Fruit fly (Drosophila melanogaster) whole organism, embryonic: Measurements from ENCODE around the gene CG16790.

Experiments used
- Atf6 ChIP-seq: fragments of 200-800 bp; sonication (Bioruptor generic); IDR thresholded peaks from 2 replicates; pipeline ENCODE4 v1.3.6; 2022; ENCODE audit warnings: missing biosample characterization, missing genetic modification characterization
- Blimp-1 ChIP-seq: fragments of 200-800 bp; sonication (Bioruptor generic); optimal IDR thresholded peaks from 3 replicates; lab custom pipeline; 2018; ENCODE audit warnings: missing biosample characterization, missing genetic modification characterization, mild to moderate bottlenecking, moderate library complexity, missing genetic modification reagents
- CG10366 ChIP-seq: fragments of 200-800 bp; sonication (Bioruptor generic); IDR thresholded peaks from 2 replicates; pipeline ENCODE4 v1.3.6; 2022; ENCODE audit warnings: missing biosample characterization, missing genetic modification characterization
- CG11695 ChIP-seq: fragments of 200-800 bp; sonication (Bioruptor generic); IDR thresholded peaks from 3 replicates; pipeline ENCODE4 v1.3.6; 2022; ENCODE audit warnings: missing biosample characterization, missing genetic modification characterization
- CG13287 ChIP-seq: fragments of 200-800 bp; sonication (Bioruptor generic); IDR thresholded peaks from 2 replicates; pipeline ENCODE4 v1.3.6; 2022; ENCODE audit warnings: missing biosample characterization, missing genetic modification characterization; ENCODE audit not compliant: partially characterized antibody
- CG14014 ChIP-seq: fragments of 200-800 bp; sonication (Bioruptor generic); IDR thresholded peaks from 2 replicates; pipeline ENCODE4 v1.3.6; 2022; ENCODE audit warnings: missing biosample characterization, missing genetic modification characterization
- CG15269 ChIP-seq: fragments of 200-800 bp; sonication (Bioruptor generic); optimal IDR thresholded peaks from 2 replicates; lab custom pipeline; 2018; ENCODE audit warnings: missing biosample characterization, mild to moderate bottlenecking, missing genetic modification characterization, moderate library complexity
- CG15601 ChIP-seq: fragments of 200-800 bp; sonication (Bioruptor generic); optimal IDR thresholded peaks from 3 replicates; lab custom pipeline; 2019; ENCODE audit warnings: missing biosample characterization, mild to moderate bottlenecking, missing genetic modification characterization, moderate library complexity
- CG15696 ChIP-seq: fragments of 200-800 bp; sonication (Bioruptor generic); optimal IDR thresholded peaks from 2 replicates; lab custom pipeline; 2019; ENCODE audit warnings: missing biosample characterization, mild to moderate bottlenecking, missing genetic modification characterization, moderate library complexity
- CG16779 ChIP-seq: fragments of 200-800 bp; sonication (Bioruptor generic); IDR thresholded peaks from 2 replicates; pipeline ENCODE4 v1.3.6; 2022; ENCODE audit warnings: missing biosample characterization, missing genetic modification characterization
- CG1832 ChIP-seq: fragments of 200-800 bp; sonication (Bioruptor generic); optimal IDR thresholded peaks from 2 replicates; lab custom pipeline; 2017; ENCODE audit warnings: missing biosample characterization, mild to moderate bottlenecking, missing genetic modification characterization, inconsistent platforms
- CG3281 ChIP-seq: fragments of 200-800 bp; sonication (Bioruptor generic); optimal IDR thresholded peaks from 3 replicates; lab custom pipeline; 2017; ENCODE audit warnings: missing biosample characterization, mild to moderate bottlenecking, missing genetic modification characterization
- CG3726 ChIP-seq: fragments of 200-800 bp; sonication (Bioruptor generic); IDR thresholded peaks from 3 replicates; pipeline ENCODE4, ENCODE4 v1.3.6; 2022; ENCODE audit warnings: missing biosample characterization, missing genetic modification characterization
- CG4360 ChIP-seq: fragments of 200-800 bp; sonication (Bioruptor generic); IDR thresholded peaks from 2 replicates; pipeline ENCODE4 v1.3.6; 2022; ENCODE audit warnings: missing biosample characterization, missing genetic modification characterization
- CG5180 ChIP-seq: fragments of 200-800 bp; sonication (Bioruptor generic); optimal IDR thresholded peaks from 3 replicates; lab custom pipeline; 2017; ENCODE audit warnings: missing biosample characterization, missing genetic modification characterization, mild to moderate bottlenecking, moderate library complexity, missing genetic modification reagents
- CG6854 ChIP-seq: fragments of 200-800 bp; sonication (Bioruptor generic); optimal IDR thresholded peaks from 3 replicates; lab custom pipeline; 2017; ENCODE audit warnings: missing biosample characterization, mild to moderate bottlenecking, missing genetic modification characterization
- CG7556 ChIP-seq: fragments of 200-800 bp; sonication (Bioruptor generic); optimal IDR thresholded peaks from 2 replicates; lab custom pipeline; 2017; ENCODE audit warnings: missing biosample characterization, mild to moderate bottlenecking, missing genetic modification characterization
- CG8281 ChIP-seq: fragments of 200-800 bp; sonication (Bioruptor generic); optimal IDR thresholded peaks from 2 replicates; lab custom pipeline; 2018; ENCODE audit warnings: missing biosample characterization, mild to moderate bottlenecking, missing genetic modification characterization, moderate library complexity
- CG9727 ChIP-seq: fragments of 200-800 bp; sonication (Bioruptor generic); optimal IDR thresholded peaks from 3 replicates; lab custom pipeline; 2017; ENCODE audit warnings: missing biosample characterization, mild to moderate bottlenecking, missing genetic modification characterization
- Chrac-16 ChIP-seq: fragments of 200-800 bp; sonication (Bioruptor generic); optimal IDR thresholded peaks from 3 replicates; lab custom pipeline; 2016; ENCODE audit warnings: missing biosample characterization, missing genetic modification characterization
- Dad ChIP-seq: fragments of 200-800 bp; sonication (Bioruptor generic); optimal IDR thresholded peaks from 3 replicates; lab custom pipeline; 2016; ENCODE audit warnings: missing biosample characterization, missing genetic modification characterization
- Deaf1 ChIP-seq: fragments of 200-800 bp; optimal IDR thresholded peaks from 3 replicates; lab custom pipeline; 2019; ENCODE audit warnings: missing biosample characterization, mild to moderate bottlenecking, missing genetic modification characterization, moderate library complexity
- Drgx ChIP-seq: fragments of 200-800 bp; sonication (Bioruptor generic); IDR thresholded peaks from 2 replicates; pipeline ENCODE4 v1.3.6; 2022; ENCODE audit warnings: missing biosample characterization, missing genetic modification characterization
- Fer1 ChIP-seq: fragments of 200-800 bp; sonication (Bioruptor generic); optimal IDR thresholded peaks from 2 replicates; lab custom pipeline; 2017; ENCODE audit warnings: missing biosample characterization, mild to moderate bottlenecking, missing genetic modification characterization
- Gsc ChIP-seq: fragments of 200-800 bp; sonication (Bioruptor generic); IDR thresholded peaks from 2 replicates; pipeline ENCODE4 v1.3.6; 2022; ENCODE audit warnings: missing biosample characterization, missing genetic modification characterization
- Meics ChIP-seq: fragments of 200-800 bp; sonication (Bioruptor generic); optimal IDR thresholded peaks from 2 replicates; lab custom pipeline; 2017; ENCODE audit warnings: missing biosample characterization, mild to moderate bottlenecking, missing genetic modification characterization
- Myb ChIP-seq: fragments of 200-800 bp; sonication (Bioruptor generic); optimal IDR thresholded peaks from 2 replicates; lab custom pipeline; 2016; ENCODE audit warnings: missing biosample characterization, missing genetic modification characterization
- Rfx ChIP-seq: fragments of 200-800 bp; sonication (Bioruptor generic); IDR thresholded peaks from 2 replicates; pipeline ENCODE4 v1.3.6; 2022; ENCODE audit warnings: missing biosample characterization, missing genetic modification characterization
- bbx ChIP-seq: fragments of 200-800 bp; sonication (Bioruptor generic); IDR thresholded peaks from 2 replicates; pipeline ENCODE4 v1.3.6; 2022; ENCODE audit warnings: missing biosample characterization, missing genetic modification characterization; ENCODE audit not compliant: partially characterized antibody
- bcd ChIP-seq: fragments of 200-800 bp; sonication (Bioruptor generic); optimal IDR thresholded peaks from 2 replicates; lab custom pipeline; 2017; ENCODE audit warnings: missing biosample characterization, mild to moderate bottlenecking, missing genetic modification characterization
- bsh ChIP-seq, 2 experiments: fragments of 200-800 bp; sonication (Bioruptor generic); optimal IDR thresholded peaks; 2 replicates each; lab custom pipeline; 2017 to 2018; ENCODE audit warnings: mild to moderate bottlenecking in 2 of 2, missing biosample characterization in 2 of 2, missing genetic modification characterization in 2 of 2, moderate library complexity in 1 of 2
- chif ChIP-seq, 2 experiments: fragments of 200-800 bp; sonication (Bioruptor generic); optimal IDR thresholded peaks; 3 replicates each; lab custom pipeline; 2016; ENCODE audit warnings: missing biosample characterization in 2 of 2, missing genetic modification characterization in 2 of 2
- chinmo ChIP-seq: fragments of 200-800 bp; sonication (Bioruptor generic); IDR thresholded peaks from 4 replicates; pipeline ENCODE4 v1.3.6; 2022; ENCODE audit warnings: missing biosample characterization, missing genetic modification characterization; ENCODE audit not compliant: partially characterized antibody
- crol ChIP-seq: fragments of 200-800 bp; sonication (Bioruptor generic); IDR thresholded peaks from 2 replicates; pipeline ENCODE4 v1.3.6; 2022; ENCODE audit warnings: missing biosample characterization, missing genetic modification characterization
- cwo ChIP-seq: fragments of 200-800 bp; sonication (Bioruptor generic); optimal IDR thresholded peaks from 3 replicates; lab custom pipeline; 2017; ENCODE audit warnings: missing biosample characterization, missing genetic modification characterization, mild to moderate bottlenecking, moderate library complexity, missing genetic modification reagents
- dmrt11E ChIP-seq: fragments of 200-800 bp; sonication (Bioruptor generic); optimal IDR thresholded peaks from 3 replicates; lab custom pipeline; 2018; ENCODE audit warnings: missing biosample characterization, mild to moderate bottlenecking, missing genetic modification characterization, moderate library complexity
- dpn ChIP-seq, 2 experiments: fragments of 200-800 bp; sonication (Bioruptor generic); optimal IDR thresholded peaks; 3 replicates each; lab custom pipeline; 2016; ENCODE audit warnings: missing biosample characterization in 2 of 2, missing genetic modification characterization in 2 of 2
- grau ChIP-seq: fragments of 200-800 bp; optimal IDR thresholded peaks from 3 replicates; lab custom pipeline; 2019; ENCODE audit warnings: missing biosample characterization, mild to moderate bottlenecking, missing genetic modification characterization, moderate library complexity
- gt ChIP-seq: fragments of 200-800 bp; sonication (Bioruptor generic); IDR thresholded peaks from 2 replicates; pipeline ENCODE4 v1.3.6; 2022; ENCODE audit warnings: missing biosample characterization, missing genetic modification characterization
- hkb ChIP-seq, 2 experiments: fragments of 200-800 bp in 1 of 2; fragments of >200 bp in 1 of 2; sonication (Bioruptor generic) in 1 of 2; IDR thresholded peaks in 1 of 2; optimal IDR thresholded peaks in 1 of 2; 2 replicates each; pipeline versions ENCODE4 v1.3.6 to Lab custom; 2017 to 2022; ENCODE audit warnings: missing biosample characterization in 1 of 2, missing genetic modification characterization in 1 of 2
- lola ChIP-seq, 3 experiments: fragments of >200 bp in 2 of 3; fragments of 200-800 bp in 1 of 3; sonication (Bioruptor generic) in 1 of 3; optimal IDR thresholded peaks; 2 replicates each; lab custom pipeline; 2017 to 2019; ENCODE audit warnings: missing biosample characterization in 3 of 3, missing genetic modification characterization in 3 of 3, mild to moderate bottlenecking in 1 of 3, moderate library complexity in 1 of 3
- pb ChIP-seq: fragments of 200-800 bp; sonication (Bioruptor generic); optimal IDR thresholded peaks from 3 replicates; lab custom pipeline; 2016; ENCODE audit warnings: missing biosample characterization, missing genetic modification characterization
- phol ChIP-seq: fragments of 200-800 bp; sonication (Bioruptor generic); optimal IDR thresholded peaks from 3 replicates; lab custom pipeline; 2018; ENCODE audit warnings: missing biosample characterization, mild to moderate bottlenecking, missing genetic modification characterization, moderate library complexity
- seq ChIP-seq: fragments of 200-800 bp; sonication (Bioruptor generic); IDR thresholded peaks from 2 replicates; pipeline ENCODE4 v1.3.6; 2022; ENCODE audit warnings: missing biosample characterization, missing genetic modification characterization
- sr ChIP-seq: fragments of 200-800 bp; sonication (Bioruptor generic); IDR thresholded peaks from 3 replicates; pipeline ENCODE4 v1.3.6; 2022; ENCODE audit warnings: missing biosample characterization, missing genetic modification characterization
- tap ChIP-seq: fragments of 200-800 bp; optimal IDR thresholded peaks from 3 replicates; lab custom pipeline; 2019; ENCODE audit warnings: missing biosample characterization, mild to moderate bottlenecking, missing genetic modification characterization, moderate library complexity
- vnd ChIP-seq: fragments of 200-800 bp; sonication (Bioruptor generic); IDR thresholded peaks from 3 replicates; pipeline ENCODE4 v1.3.6; 2022; ENCODE audit warnings: missing biosample characterization, missing genetic modification characterization; ENCODE audit not compliant: partially characterized antibody
- zen2 ChIP-seq: fragments of 200-800 bp; sonication (Bioruptor generic); IDR thresholded peaks from 3 replicates; pipeline ENCODE4 v1.3.6; 2022; ENCODE audit warnings: missing biosample characterization, missing genetic modification characterization; ENCODE audit not compliant: partially characterized antibody

Gene CG16790

DNA sequence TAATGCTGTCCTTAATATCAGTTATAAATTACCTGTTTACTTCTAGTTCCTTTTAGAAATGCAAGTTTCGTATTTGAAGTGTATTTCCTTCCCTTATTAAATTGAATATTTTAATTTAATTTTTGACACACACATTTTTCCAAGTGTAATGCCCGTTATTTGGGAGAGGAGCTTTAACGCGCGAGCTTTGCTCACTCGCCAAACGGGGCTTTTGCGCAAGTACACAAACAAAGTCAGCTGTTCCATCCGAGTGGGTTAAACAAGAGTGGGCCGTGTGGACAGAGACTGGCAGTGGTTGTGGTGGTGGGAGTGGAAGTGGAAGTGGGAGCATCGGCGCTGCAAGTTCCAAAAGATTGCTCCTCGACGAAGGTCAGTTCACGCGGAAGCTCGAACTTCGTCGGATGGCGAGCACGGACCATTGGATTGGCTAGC is 11.1 kb upstream of the CG16790 start, which contains the start of gene CG8301 (continued):
- TF ChIP-seq CG11695 = peak; percentile 56; the same call in 2 of the 3 replicates
- TF ChIP-seq CG7556 (GFP tag; lab: Kevin White, UChicago) = peak; percentile 34
- TF ChIP-seq lola (GFP tag; optimal IDR thresholded peaks at IDR 0.05; lab: Kevin White, UChicago) = no peak
- no peak for TF ChIP-seq phol (tag; lab: Kevin White, UChicago)
- peak; percentile 38; the same call in 1 of the 2 replicates for TF ChIP-seq CG14014 (GFP tag; lab: Robert Waterston, UW)
- TF ChIP-seq CG1832 (GFP tag; lab: Kevin White, UChicago) = no peak
- TF ChIP-seq CG3726 (GFP tag; lab: Robert Waterston, UW) = no peak
- TF ChIP-seq CG15269 (tag; lab: Kevin White, UChicago) = peak; percentile 52
- no peak for TF ChIP-seq Dad (GFP tag; lab: Kevin White, UChicago)
- peak; percentile 72 for TF ChIP-seq Fer1
- no peak for TF ChIP-seq CG15601
- TF ChIP-seq CG3281 (GFP tag; lab: Kevin White, UChicago) = peak; percentile 6
- peak; percentile 13; the same call in 1 of the 2 replicates for TF ChIP-seq crol (GFP tag; lab: Robert Waterston, UW)
- peak; percentile 15 for TF ChIP-seq tap (tag; lab: Kevin White, UChicago)
- no peak; the same call in 1 of the 2 replicates for TF ChIP-seq bbx (GFP tag; lab: Robert Waterston, UW)
- TF ChIP-seq dmrt11E (tag; lab: Kevin White, UChicago) = no peak
- TF ChIP-seq chif (GFP tag; optimal IDR thresholded peaks at IDR 0.05; lab: Kevin White, UChicago) = no peak
- peak in 1 of 2 experiments; percentile 15 for TF ChIP-seq bsh (GFP tag; optimal IDR thresholded peaks at IDR 0.05; lab: Kevin White, UChicago)
- TF ChIP-seq Rfx (GFP tag; lab: Robert Waterston, UW) = peak; percentile 35; the same call in 1 of the 2 replicates
- peak; percentile 7 for TF ChIP-seq Blimp-1 (GFP tag; lab: Kevin White, UChicago)
- peak; percentile 86 for TF ChIP-seq sr (GFP tag; lab: Robert Waterston, UW)
- TF ChIP-seq Myb (GFP tag; lab: Kevin White, UChicago) = peak; percentile 3
- TF ChIP-seq CG4360 (GFP tag; lab: Robert Waterston, UW) = no peak
- no peak for TF ChIP-seq CG15696 (tag; lab: Kevin White, UChicago)
- no peak for TF ChIP-seq Atf6 (GFP tag; lab: Robert Waterston, UW)
- TF ChIP-seq pb (GFP tag; lab: Kevin White, UChicago) = no peak
- peak in 1 of 2 experiments; percentile 30 for TF ChIP-seq dpn (GFP tag; optimal IDR thresholded peaks at IDR 0.05; lab: Kevin White, UChicago)
- peak; percentile 77 for TF ChIP-seq Deaf1 (tag; lab: Kevin White, UChicago)
- TF ChIP-seq Gsc (GFP tag; lab: Robert Waterston, UW) = no peak
- TF ChIP-seq CG5180 (GFP tag; lab: Kevin White, UChicago) = peak; percentile 20
- no peak for TF ChIP-seq CG13287 (GFP tag; lab: Robert Waterston, UW)
- TF ChIP-seq seq = no peak; the same call in 1 of the 2 replicates
- no peak for TF ChIP-seq hkb (optimal IDR thresholded peaks at IDR 0.05; lab: Kevin White, UChicago)
- TF ChIP-seq hkb (GFP tag; IDR thresholded peaks at IDR 0.05; lab: Robert Waterston, UW) = peak; percentile 70
- peak; percentile 45; the same call in 1 of the 2 replicates for TF ChIP-seq CG10366 (GFP tag; lab: Robert Waterston, UW)
- no peak for TF ChIP-seq CG6854
- no peak for TF ChIP-seq gt (GFP tag; lab: Robert Waterston, UW)
- TF ChIP-seq Drgx (GFP tag; lab: Robert Waterston, UW) = peak; percentile 56
- TF ChIP-seq grau (tag; lab: Kevin White, UChicago) = peak; percentile 41
- TF ChIP-seq cwo (GFP tag; lab: Kevin White, UChicago) = peak; percentile 17
- TF ChIP-seq chinmo (GFP tag; lab: Robert Waterston, UW) = 0 out of 4 replicates have a peak, but pooled peaks have one; percentile 40
- no peak for TF ChIP-seq CG8281 (tag; lab: Kevin White, UChicago)
- peak; percentile 69; the same call in 1 of the 2 replicates for TF ChIP-seq CG16779 (GFP tag; lab: Robert Waterston, UW)
- no peak for TF ChIP-seq Chrac-16 (GFP tag; lab: Kevin White, UChicago)
- peak; percentile 20 for TF ChIP-seq Meics
- TF ChIP-seq zen2 = 0 out of 3 replicates have a peak, but pooled peaks have one; percentile 32
- no peak for TF ChIP-seq vnd (GFP tag; lab: Robert Waterston, UW)
- no peak for TF ChIP-seq CG9727 (GFP tag; lab: Kevin White, UChicago)
- peak; percentile 1 for TF ChIP-seq bcd (GFP tag; lab: Kevin White, UChicago)
